Worm (Caenorhabditis elegans) whole organism, late embryonic: ENCODE data around the gene F01F1.15.

Experiments used
- lin-11 ChIP-seq: fragments of 200-800 bp; sonication (Bioruptor generic); optimal IDR thresholded peaks from 2 replicates; lab custom pipeline; 2018; ENCODE audit warnings: mild to moderate bottlenecking, missing genetic modification characterization, missing compliant biosample characterization
- ref-2 ChIP-seq: sonication (generic microtip); optimal IDR thresholded peaks from 2 replicates; lab custom pipeline; 2016; ENCODE audit warnings: missing genetic modification characterization, missing compliant biosample characterization

DNA sequence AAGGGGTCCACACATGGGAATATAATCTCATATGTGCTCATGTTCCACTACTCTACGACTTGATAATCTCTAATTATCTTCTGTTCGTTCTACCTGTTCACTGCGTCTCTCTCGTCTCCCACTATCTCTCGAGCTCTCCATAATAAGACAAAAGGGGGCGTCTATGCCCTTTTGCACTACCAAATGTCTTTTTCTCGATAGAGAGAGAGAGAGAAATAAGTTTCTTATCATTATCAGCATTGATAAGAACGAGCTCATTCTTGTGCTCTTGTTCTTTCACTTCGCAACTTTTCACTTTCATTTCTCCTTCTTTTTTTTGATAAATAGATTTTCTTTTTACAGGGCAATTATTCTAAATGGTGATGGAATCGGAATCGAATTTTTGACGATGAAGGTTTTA lies 46.6 kb upstream of the F01F1.15 start:
- TF ChIP-seq ref-2 (tag; lab: Kevin White, UChicago) (no peak), lin-11 (no peak)
